Fruit fly (Drosophila melanogaster) whole organism, embryonic: ENCODE data around the gene E23.

Experiments
- Asciz ChIP-seq: fragments of 200-800 bp; sonication (Bioruptor generic); optimal IDR thresholded peaks from 2 replicates; lab custom pipeline; 2017; ENCODE audit warnings: missing biosample characterization, mild to moderate bottlenecking, missing genetic modification characterization, missing genetic modification reagents
- BtbVII ChIP-seq: fragments of 200-800 bp; sonication (Bioruptor generic); optimal IDR thresholded peaks from 3 replicates; lab custom pipeline; 2017; ENCODE audit warnings: missing biosample characterization, mild to moderate bottlenecking, missing genetic modification characterization
- CG10267 ChIP-seq: fragments of 200-800 bp; sonication (Bioruptor generic); optimal IDR thresholded peaks from 2 replicates; lab custom pipeline; 2018; ENCODE audit warnings: missing biosample characterization, mild to moderate bottlenecking, missing genetic modification characterization, moderate library complexity
- CG10959 ChIP-seq: fragments of 200-800 bp; sonication (Bioruptor generic); IDR thresholded peaks from 2 replicates; pipeline ENCODE4 v1.3.6; 2022; ENCODE audit warnings: missing biosample characterization, missing genetic modification characterization
- CG10979 ChIP-seq: fragments of 200-800 bp; sonication (Bioruptor generic); optimal IDR thresholded peaks from 2 replicates; lab custom pipeline; 2018; ENCODE audit warnings: missing biosample characterization, mild to moderate bottlenecking, missing genetic modification characterization, moderate library complexity
- CG11093 ChIP-seq: fragments of 200-800 bp; sonication (Bioruptor generic); IDR thresholded peaks from 3 replicates; pipeline ENCODE4 v1.3.6; 2022; ENCODE audit warnings: missing biosample characterization, missing genetic modification characterization
- CG11247 ChIP-seq: fragments of 200-800 bp; sonication (Bioruptor generic); IDR thresholded peaks from 2 replicates; pipeline ENCODE4 v1.3.6; 2022; ENCODE audit warnings: missing biosample characterization, missing genetic modification characterization
- CG11560 ChIP-seq: fragments of 200-800 bp; sonication (Bioruptor generic); IDR thresholded peaks from 3 replicates; pipeline ENCODE4 v1.3.6; 2022; ENCODE audit warnings: missing biosample characterization, missing genetic modification characterization
- CG14710 ChIP-seq: fragments of 200-800 bp; sonication (Bioruptor generic); optimal IDR thresholded peaks from 3 replicates; lab custom pipeline; 2019; ENCODE audit warnings: missing biosample characterization, mild to moderate bottlenecking, missing genetic modification characterization, moderate library complexity
- CG14965 ChIP-seq: fragments of 200-800 bp; sonication (Bioruptor generic); optimal IDR thresholded peaks from 2 replicates; lab custom pipeline; 2016; ENCODE audit warnings: missing biosample characterization, missing genetic modification characterization, borderline replicate concordance
- CG15601 ChIP-seq: fragments of 200-800 bp; sonication (Bioruptor generic); optimal IDR thresholded peaks from 3 replicates; lab custom pipeline; 2019; ENCODE audit warnings: missing biosample characterization, mild to moderate bottlenecking, missing genetic modification characterization, moderate library complexity
- CG17186 ChIP-seq: fragments of 200-800 bp; sonication (Bioruptor generic); optimal IDR thresholded peaks from 3 replicates; lab custom pipeline; 2017; ENCODE audit warnings: missing biosample characterization, missing genetic modification reagents, missing genetic modification characterization
- CG17385 ChIP-seq: fragments of 200-800 bp; sonication (Bioruptor generic); optimal IDR thresholded peaks from 3 replicates; lab custom pipeline; 2018; ENCODE audit warnings: missing biosample characterization, mild to moderate bottlenecking, missing genetic modification characterization
- CG18599 ChIP-seq: fragments of 200-800 bp; sonication (Bioruptor generic); optimal IDR thresholded peaks from 3 replicates; lab custom pipeline; 2017; ENCODE audit warnings: missing biosample characterization, missing genetic modification characterization, mild to moderate bottlenecking, moderate library complexity, missing genetic modification reagents
- CG2116 ChIP-seq: fragments of 200-800 bp; sonication (Bioruptor generic); optimal IDR thresholded peaks from 3 replicates; lab custom pipeline; 2018; ENCODE audit warnings: missing biosample characterization, mild to moderate bottlenecking, missing genetic modification characterization
- CG4282 ChIP-seq: fragments of 200-800 bp; sonication (Bioruptor generic); optimal IDR thresholded peaks from 2 replicates; lab custom pipeline; 2016; ENCODE audit warnings: missing biosample characterization, missing genetic modification characterization
- CG6765 ChIP-seq: fragments of 200-800 bp; sonication (Bioruptor generic); optimal IDR thresholded peaks from 3 replicates; lab custom pipeline; 2017; ENCODE audit warnings: missing biosample characterization, mild to moderate bottlenecking, missing genetic modification characterization
- CG7372 ChIP-seq: fragments of 200-800 bp; sonication (Bioruptor generic); IDR thresholded peaks from 2 replicates; pipeline ENCODE4 v1.3.6; 2022; ENCODE audit warnings: missing biosample characterization, missing genetic modification characterization
- CG7786 ChIP-seq: fragments of 200-800 bp; sonication (Bioruptor generic); optimal IDR thresholded peaks from 2 replicates; lab custom pipeline; 2016; ENCODE audit warnings: missing biosample characterization, missing genetic modification characterization
- CG8359 ChIP-seq: fragments of 200-800 bp; sonication (Bioruptor generic); optimal IDR thresholded peaks from 2 replicates; lab custom pipeline; 2017; ENCODE audit warnings: missing biosample characterization, mild to moderate bottlenecking, missing genetic modification characterization, borderline replicate concordance
- CG8765 ChIP-seq: fragments of 200-800 bp; sonication (Bioruptor generic); IDR thresholded peaks from 2 replicates; pipeline ENCODE4 v1.3.6; 2022; ENCODE audit warnings: missing biosample characterization, missing genetic modification characterization
- E2f2 ChIP-seq: fragments of 200-800 bp; sonication (Bioruptor generic); IDR thresholded peaks from 2 replicates; pipeline ENCODE4 v1.3.6; 2022; ENCODE audit warnings: missing biosample characterization, missing genetic modification characterization
- Gug ChIP-seq: fragments of 200-800 bp; sonication (Bioruptor generic); IDR thresholded peaks from 4 replicates; pipeline ENCODE4 v1.3.6; 2022; ENCODE audit warnings: missing biosample characterization, missing genetic modification characterization
- HmgD ChIP-seq: fragments of 200-800 bp; sonication (Bioruptor generic); optimal IDR thresholded peaks from 3 replicates; lab custom pipeline; 2016; ENCODE audit warnings: missing biosample characterization, missing genetic modification characterization
- Med ChIP-seq: fragments of 200-800 bp; sonication (Bioruptor generic); peaks from one replicate; lab custom pipeline; 2016; ENCODE audit warnings: missing biosample characterization, missing genetic modification characterization, mild to moderate bottlenecking, inconsistent platforms, moderate library complexity
- Myb ChIP-seq: fragments of 200-800 bp; sonication (Bioruptor generic); optimal IDR thresholded peaks from 2 replicates; lab custom pipeline; 2016; ENCODE audit warnings: missing biosample characterization, missing genetic modification characterization
- Rfx ChIP-seq: fragments of 200-800 bp; sonication (Bioruptor generic); IDR thresholded peaks from 2 replicates; pipeline ENCODE4 v1.3.6; 2022; ENCODE audit warnings: missing biosample characterization, missing genetic modification characterization
- Trl ChIP-seq, 3 experiments: fragments of >200 bp in 2 of 3; fragments of 200-800 bp in 1 of 3; sonication (Bioruptor generic) in 1 of 3; optimal IDR thresholded peaks; 2 replicates in 1 of 3; 3 replicates in 2 of 3; lab custom pipeline; 2016 to 2017; ENCODE audit warnings: missing biosample characterization in 1 of 3, missing genetic modification characterization in 1 of 3
- abd-A ChIP-seq: fragments of 200-800 bp; sonication (Bioruptor generic); optimal IDR thresholded peaks from 3 replicates; lab custom pipeline; 2019; ENCODE audit warnings: missing biosample characterization, mild to moderate bottlenecking, missing genetic modification characterization, moderate library complexity
- ash1 ChIP-seq: fragments of 200-800 bp; sonication (Bioruptor generic); optimal IDR thresholded peaks from 2 replicates; lab custom pipeline; 2018; ENCODE audit warnings: missing biosample characterization, mild to moderate bottlenecking, missing genetic modification characterization
- bowl ChIP-seq: fragments of 200-800 bp; sonication (Bioruptor generic); IDR thresholded peaks from 2 replicates; pipeline ENCODE4 v1.3.6; 2022; ENCODE audit warnings: missing biosample characterization, missing genetic modification characterization
- cg ChIP-seq: fragments of 200-800 bp; sonication (Bioruptor generic); optimal IDR thresholded peaks from 3 replicates; lab custom pipeline; 2019; ENCODE audit warnings: missing biosample characterization, mild to moderate bottlenecking, missing genetic modification characterization, moderate library complexity
- chn ChIP-seq: fragments of 200-800 bp; sonication (Bioruptor generic); optimal IDR thresholded peaks from 2 replicates; lab custom pipeline; 2016; ENCODE audit warnings: missing biosample characterization, missing genetic modification characterization
- ci ChIP-seq: fragments of 200-800 bp; sonication (Bioruptor generic); IDR thresholded peaks from 3 replicates; pipeline ENCODE4 v1.3.6; 2022; ENCODE audit warnings: missing biosample characterization, missing genetic modification characterization
- exex ChIP-seq: fragments of 200-800 bp; sonication (Bioruptor generic); optimal IDR thresholded peaks from 4 replicates; lab custom pipeline; 2018; ENCODE audit warnings: missing biosample characterization, mild to moderate bottlenecking, missing genetic modification characterization, moderate library complexity
- ftz-f1 ChIP-seq: fragments of 200-800 bp; sonication (Bioruptor generic); optimal IDR thresholded peaks from 2 replicates; lab custom pipeline; 2016; ENCODE audit warnings: missing biosample characterization, missing genetic modification characterization
- gcm2 ChIP-seq: fragments of 200-800 bp; sonication (Bioruptor generic); optimal IDR thresholded peaks from 2 replicates; lab custom pipeline; 2016; ENCODE audit warnings: missing biosample characterization, missing genetic modification characterization
- grn ChIP-seq: fragments of 200-800 bp; sonication (Bioruptor generic); optimal IDR thresholded peaks from 3 replicates; lab custom pipeline; 2017; ENCODE audit warnings: missing biosample characterization, missing genetic modification characterization
- ham ChIP-seq: fragments of 200-800 bp; sonication (Bioruptor generic); IDR thresholded peaks from 2 replicates; pipeline ENCODE4 v1.3.6; 2022; ENCODE audit warnings: missing biosample characterization, missing genetic modification characterization
- inv ChIP-seq: fragments of 200-800 bp; sonication (Bioruptor generic); IDR thresholded peaks from 2 replicates; pipeline ENCODE4 v1.3.6; 2022; ENCODE audit warnings: missing biosample characterization, missing genetic modification characterization; ENCODE audit not compliant: partially characterized antibody
- lilli ChIP-seq: fragments of 200-800 bp; sonication (Bioruptor generic); optimal IDR thresholded peaks from 3 replicates; lab custom pipeline; 2016; ENCODE audit warnings: missing biosample characterization, missing genetic modification characterization
- nau ChIP-seq: fragments of 200-800 bp; sonication (Bioruptor generic); optimal IDR thresholded peaks from 3 replicates; lab custom pipeline; 2017; ENCODE audit warnings: missing biosample characterization, mild to moderate bottlenecking, missing genetic modification characterization, missing genetic modification reagents
- pb ChIP-seq: fragments of 200-800 bp; sonication (Bioruptor generic); optimal IDR thresholded peaks from 3 replicates; lab custom pipeline; 2016; ENCODE audit warnings: missing biosample characterization, missing genetic modification characterization
- prd ChIP-seq, 3 experiments: fragments of >200 bp in 2 of 3; fragments of 200-800 bp in 1 of 3; sonication (Bioruptor generic) in 1 of 3; optimal IDR thresholded peaks in 2 of 3; IDR thresholded peaks in 1 of 3; 2 replicates in 2 of 3; 3 replicates in 1 of 3; pipeline versions ENCODE4 v1.3.6 to Lab custom; 2017 to 2022; ENCODE audit warnings: missing biosample characterization in 1 of 3, missing genetic modification characterization in 1 of 3
- tna ChIP-seq: fragments of 200-800 bp; sonication (Bioruptor generic); IDR thresholded peaks from 2 replicates; pipeline ENCODE4 v1.3.6; 2022; ENCODE audit warnings: missing biosample characterization, missing genetic modification characterization; ENCODE audit not compliant: partially characterized antibody
- vvl ChIP-seq: fragments of 200-800 bp; sonication (Bioruptor generic); IDR thresholded peaks from 2 replicates; pipeline ENCODE4 v1.3.6; 2022; ENCODE audit warnings: missing biosample characterization, missing genetic modification characterization

E23 gene

DNA sequence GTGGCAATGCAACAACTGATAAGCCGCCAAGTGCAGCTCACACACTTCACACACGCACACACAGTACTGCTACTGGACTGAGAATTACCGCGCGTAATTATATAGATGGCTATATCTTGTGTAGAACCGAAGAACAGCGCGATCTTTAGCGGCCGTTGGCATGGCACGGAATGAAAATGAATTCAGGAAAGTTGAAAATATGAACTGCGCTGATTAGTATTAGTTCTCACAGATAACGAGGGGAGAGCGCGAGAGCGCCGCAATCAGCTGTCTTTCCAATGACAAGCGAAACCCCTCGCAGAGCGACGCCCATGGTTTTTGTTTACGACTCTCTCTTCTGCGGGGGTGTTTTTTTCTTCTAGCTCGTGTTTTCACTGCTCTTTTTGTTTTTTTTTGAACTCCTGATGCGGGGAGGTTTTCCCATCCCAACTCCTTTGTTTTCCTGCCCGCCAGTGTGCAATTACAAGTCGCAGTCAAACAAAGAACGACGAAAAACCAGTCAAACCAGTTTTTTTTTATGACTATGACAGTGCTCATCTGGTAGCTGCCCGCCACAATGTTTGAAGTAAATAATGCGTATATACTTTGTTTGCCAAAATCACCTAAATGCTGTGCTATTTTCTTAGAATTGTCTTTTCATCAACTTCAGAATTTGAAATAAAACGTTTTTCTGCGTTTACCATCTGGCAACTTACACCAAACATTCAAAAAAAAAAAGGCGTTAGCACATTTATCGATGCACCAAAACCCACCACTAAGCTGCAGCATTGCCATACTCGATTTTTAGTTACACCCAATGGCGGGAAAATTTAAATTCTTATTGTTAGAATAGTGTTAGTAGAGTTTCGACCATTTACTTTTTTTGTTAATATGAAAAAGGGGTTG is 51.4 kb downstream of the E23 start, which contains the start of gene CG9663 (continued):
- TF ChIP-seq Rfx (GFP tag; lab: Robert Waterston, UW) (peak; percentile 52), prd (optimal IDR thresholded peaks at IDR 0.05; lab: Kevin White, UChicago) (no peak), prd (GFP tag; IDR thresholded peaks at IDR 0.05; lab: Robert Waterston, UW) (0 out of 3 replicates have a peak, but pooled peaks have one; percentile 9), ham (GFP tag; lab: Robert Waterston, UW) (no peak), chn (GFP tag; lab: Kevin White, UChicago) (peak; percentile 4), BtbVII (GFP tag; lab: Kevin White, UChicago) (peak; percentile 47), nau (peak; percentile 38), HmgD (GFP tag; lab: Kevin White, UChicago) (peak; percentile 66), CG11093 (no peak), Gug (peak; percentile 31; the same call in 1 of the 4 replicates), CG11247 (GFP tag; lab: Robert Waterston, UW) (0 out of 2 replicates have a peak, but pooled peaks have one; percentile 10), Med (GFP tag; lab: Kevin White, UChicago) (peak; percentile 74), abd-A (tag; lab: Kevin White, UChicago) (peak; percentile 69), CG15601 (peak; percentile 9), ci (GFP tag; lab: Robert Waterston, UW) (peak; percentile 71; the same call in 2 of the 3 replicates), Trl (optimal IDR thresholded peaks at IDR 0.05; lab: Kevin White, UChicago) (peak; percentile 88 to 89), Trl (GFP tag; optimal IDR thresholded peaks at IDR 0.05; lab: Kevin White, UChicago) (peak; percentile 71), cg (GFP tag; lab: Kevin White, UChicago) (peak; percentile 67), CG8359 (GFP tag; lab: Kevin White, UChicago) (no peak), exex (tag; lab: Kevin White, UChicago) (peak; percentile 86), CG14965 (no peak), CG17186 (GFP tag; lab: Kevin White, UChicago) (peak; percentile 18), Asciz (GFP tag; lab: Kevin White, UChicago) (peak; percentile 20), CG4282 (GFP tag; lab: Kevin White, UChicago) (peak; percentile 27), tna (no peak), gcm2 (peak; percentile 51), E2f2 (GFP tag; lab: Robert Waterston, UW) (peak; percentile 97), lilli (peak; percentile 44), grn (peak; percentile 87), ftz-f1 (GFP tag; lab: Kevin White, UChicago) (peak; percentile 47), CG10959 (GFP tag; lab: Robert Waterston, UW) (0 out of 2 replicates have a peak, but pooled peaks have one; percentile 14), inv (0 out of 2 replicates have a peak, but pooled peaks have one; percentile 26), bowl (GFP tag; lab: Robert Waterston, UW) (peak; percentile 40; the same call in 1 of the 2 replicates), CG18599 (GFP tag; lab: Kevin White, UChicago) (peak; percentile 59), CG11560 (tag; lab: Robert Waterston, UW) (peak; percentile 92), CG2116 (GFP tag; lab: Kevin White, UChicago) (peak; percentile 73), pb (GFP tag; lab: Kevin White, UChicago) (peak; percentile 29), CG17385 (GFP tag; lab: Kevin White, UChicago) (peak; percentile 35), ash1 (GFP tag; lab: Kevin White, UChicago) (peak; percentile 13), CG14710 (tag; lab: Kevin White, UChicago) (peak; percentile 77), vvl (GFP tag; lab: Robert Waterston, UW) (peak; percentile 37; the same call in 1 of the 2 replicates), CG7786 (GFP tag; lab: Kevin White, UChicago) (peak; percentile 26), Myb (GFP tag; lab: Kevin White, UChicago) (peak; percentile 99), CG10267 (peak; percentile 57), CG7372 (no peak), CG6765 (GFP tag; lab: Kevin White, UChicago) (peak; percentile 14), CG10979 (tag; lab: Kevin White, UChicago) (peak; percentile 5), CG8765 (GFP tag; lab: Robert Waterston, UW) (0 out of 2 replicates have a peak, but pooled peaks have one; percentile 28)
